Worm (Caenorhabditis elegans) whole organism, young adult: ENCODE results near the gene osta-3.
A peak's percentile ranks its signal among the peaks of the same experiment; 100 is the strongest.

ENCODE experiments used
- B0261.1 ChIP-seq: sonication (generic microtip); optimal IDR thresholded peaks from 2 replicates; lab custom pipeline; 2016; ENCODE audit warnings: mild to moderate bottlenecking, missing genetic modification characterization, moderate library complexity, missing compliant biosample characterization
- B0336.3 ChIP-seq: fragments of 200-800 bp; sonication (Bioruptor generic); IDR thresholded peaks from 2 replicates; pipeline ENCODE4 v1.3.6; 2022; ENCODE audit warnings: missing genetic modification characterization, missing compliant biosample characterization
- C06A6.2 ChIP-seq: fragments of 200-800 bp; sonication (Bioruptor generic); conservative IDR thresholded peaks from 2 replicates; pipeline ENCODE4 v1.3.6; 2022; ENCODE audit warnings: missing genetic modification characterization, missing compliant biosample characterization
- F10E7.11 ChIP-seq: sonication (generic microtip); optimal IDR thresholded peaks from 2 replicates; lab custom pipeline; 2017; ENCODE audit warnings: mild to moderate bottlenecking, missing genetic modification characterization, moderate library complexity, missing compliant biosample characterization
- F22D6.2 ChIP-seq: sonication (generic microtip); optimal IDR thresholded peaks from 2 replicates; lab custom pipeline; 2016; ENCODE audit warnings: mild to moderate bottlenecking, missing genetic modification characterization, missing compliant biosample characterization
- F49E8.2 ChIP-seq: sonication (generic microtip); optimal IDR thresholded peaks from 3 replicates; lab custom pipeline; 2017; ENCODE audit warnings: missing genetic modification characterization, mild to moderate bottlenecking, missing compliant biosample characterization, antibody characterized with exemption, moderate library complexity; ENCODE audit not compliant: insufficient read depth
- F57A8.1 ChIP-seq: fragments of 200-800 bp; sonication (Bioruptor generic); optimal IDR thresholded peaks from 2 replicates; lab custom pipeline; 2018; ENCODE audit warnings: mild to moderate bottlenecking, missing genetic modification characterization, moderate library complexity, missing compliant biosample characterization
- T26A5.8 ChIP-seq: sonication (generic microtip); optimal IDR thresholded peaks from 2 replicates; lab custom pipeline; 2016; ENCODE audit warnings: missing genetic modification characterization, missing compliant biosample characterization
- aptf-3 ChIP-seq: fragments of 200-800 bp; sonication (Bioruptor generic); IDR thresholded peaks from 2 replicates; pipeline ENCODE4 v1.3.6; 2022; ENCODE audit warnings: missing genetic modification characterization, missing compliant biosample characterization
- attf-5 ChIP-seq: fragments of 200-800 bp; sonication (Bioruptor generic); optimal IDR thresholded peaks from 2 replicates; lab custom pipeline; 2018; ENCODE audit warnings: mild to moderate bottlenecking, missing genetic modification characterization, missing compliant biosample characterization
- cebp-1 ChIP-seq, 2 experiments: fragments of 200-800 bp in 1 of 2; sonication (Bioruptor generic) in 1 of 2; sonication (generic microtip) in 1 of 2; IDR thresholded peaks in 1 of 2; optimal IDR thresholded peaks in 1 of 2; 2 replicates each; pipeline versions ENCODE4 v1.3.6 to Lab custom; 2017 to 2022; ENCODE audit warnings: missing compliant biosample characterization in 2 of 2, missing genetic modification characterization in 2 of 2, mild to moderate bottlenecking in 1 of 2, missing genetic modification reagents in 1 of 2, moderate library complexity in 1 of 2
- ceh-27 ChIP-seq: fragments of 200-800 bp; sonication (Bioruptor generic); optimal IDR thresholded peaks from 2 replicates; lab custom pipeline; 2018; ENCODE audit warnings: mild to moderate bottlenecking, missing genetic modification characterization, moderate library complexity, missing compliant biosample characterization
- ceh-79 ChIP-seq: sonication (generic microtip); optimal IDR thresholded peaks from 2 replicates; lab custom pipeline; 2017; ENCODE audit warnings: mild to moderate bottlenecking, missing genetic modification characterization, missing compliant biosample characterization
- ceh-91 ChIP-seq: fragments of 200-800 bp; sonication (Bioruptor generic); IDR thresholded peaks from 2 replicates; pipeline ENCODE4 v1.3.6; 2022; ENCODE audit warnings: missing genetic modification reagents, missing genetic modification characterization, missing compliant biosample characterization
- dpff-1 ChIP-seq: sonication (generic microtip); optimal IDR thresholded peaks from 2 replicates; lab custom pipeline; 2017; ENCODE audit warnings: mild to moderate bottlenecking, missing genetic modification characterization, missing compliant biosample characterization
- dpl-1 ChIP-seq: fragments of 150-350 bp; optimal IDR thresholded peaks from 2 replicates; lab custom pipeline; 2014; ENCODE audit warnings: missing biosample characterization, missing genetic modification reagents, missing genetic modification characterization
- ets-4 ChIP-seq: fragments of 200-800 bp; sonication (Bioruptor generic); optimal IDR thresholded peaks from 2 replicates; lab custom pipeline; 2018; ENCODE audit warnings: mild to moderate bottlenecking, missing genetic modification characterization, missing compliant biosample characterization
- gei-17 ChIP-seq: fragments of 200-800 bp; sonication (Bioruptor generic); optimal IDR thresholded peaks from 2 replicates; lab custom pipeline; 2018; ENCODE audit warnings: mild to moderate bottlenecking, missing genetic modification characterization, missing compliant biosample characterization
- hmg-1.2 ChIP-seq: fragments of 200-800 bp; sonication (Bioruptor generic); IDR thresholded peaks from 2 replicates; pipeline ENCODE4 v1.3.6; 2022; ENCODE audit warnings: missing genetic modification reagents, missing genetic modification characterization, missing compliant biosample characterization
- let-607 ChIP-seq, 2 experiments: fragments of 200-800 bp in 1 of 2; sonication (Bioruptor generic) in 1 of 2; sonication (generic microtip) in 1 of 2; optimal IDR thresholded peaks; 2 replicates each; lab custom pipeline; 2016 to 2018; ENCODE audit warnings: mild to moderate bottlenecking in 2 of 2, missing compliant biosample characterization in 2 of 2, missing genetic modification characterization in 2 of 2, moderate library complexity in 2 of 2, missing genotype in 1 of 2
- lin-40 ChIP-seq: sonication (generic microtip); optimal IDR thresholded peaks from 2 replicates; lab custom pipeline; 2016; ENCODE audit warnings: missing genetic modification characterization, mild to moderate bottlenecking, missing compliant biosample characterization, missing genotype, missing genetic modification reagents
- madf-10 ChIP-seq: sonication (generic microtip); optimal IDR thresholded peaks from 2 replicates; lab custom pipeline; 2016; ENCODE audit warnings: mild to moderate bottlenecking, missing genetic modification characterization, missing compliant biosample characterization
- mcd-1 ChIP-seq: fragments of 200-800 bp; sonication (Bioruptor generic); IDR thresholded peaks from 2 replicates; pipeline ENCODE4 v1.3.6; 2022; ENCODE audit warnings: missing genetic modification reagents, missing genetic modification characterization, missing compliant biosample characterization
- mes-4 ChIP-seq: sonication (generic microtip); optimal IDR thresholded peaks from 2 replicates; lab custom pipeline; 2016; ENCODE audit warnings: missing genotype, missing genetic modification characterization, missing compliant biosample characterization
- mxl-1 ChIP-seq: sonication (generic microtip); optimal IDR thresholded peaks from 2 replicates; lab custom pipeline; 2016; ENCODE audit warnings: missing genetic modification characterization, missing compliant biosample characterization
- nfya-1 ChIP-seq: sonication (generic microtip); optimal IDR thresholded peaks from 2 replicates; lab custom pipeline; 2017; ENCODE audit warnings: antibody characterized with exemption, missing compliant biosample characterization, missing genetic modification characterization, borderline replicate concordance; ENCODE audit not compliant: insufficient read depth
- nhr-27 ChIP-seq: fragments of 200-800 bp; sonication (Bioruptor generic); optimal IDR thresholded peaks from 2 replicates; lab custom pipeline; 2018; ENCODE audit warnings: mild to moderate bottlenecking, missing genetic modification characterization, moderate library complexity, missing compliant biosample characterization
- nhr-80 ChIP-seq: sonication (generic microtip); optimal IDR thresholded peaks from 2 replicates; lab custom pipeline; 2016; ENCODE audit warnings: missing genetic modification characterization, missing compliant biosample characterization
- nhr-90 ChIP-seq: sonication (generic microtip); optimal IDR thresholded peaks from 2 replicates; lab custom pipeline; 2016; ENCODE audit warnings: missing genotype, mild to moderate bottlenecking, missing genetic modification characterization, missing compliant biosample characterization
- pbrm-1 ChIP-seq: fragments of 200-800 bp; sonication (Bioruptor generic); IDR thresholded peaks from 2 replicates; pipeline ENCODE4 v1.3.6; 2022; ENCODE audit warnings: missing genetic modification reagents, missing genetic modification characterization, missing compliant biosample characterization
- rcor-1 ChIP-seq: fragments of 200-800 bp; sonication (Bioruptor generic); IDR thresholded peaks from 2 replicates; pipeline ENCODE4 v1.3.6; 2022; ENCODE audit warnings: missing genetic modification reagents, missing genetic modification characterization, missing compliant biosample characterization
- repo-1 ChIP-seq: sonication (generic microtip); optimal IDR thresholded peaks from 2 replicates; lab custom pipeline; 2017; ENCODE audit warnings: mild to moderate bottlenecking, missing genetic modification characterization, missing compliant biosample characterization
- rpc-1 ChIP-seq, 2 experiments: fragments of 150-350 bp in 1 of 2; sonication (generic microtip) in 1 of 2; optimal IDR thresholded peaks; 2 replicates each; lab custom pipeline; 2014 to 2018; ENCODE audit warnings: missing biosample characterization in 1 of 2, missing genetic modification characterization in 1 of 2, missing genetic modification reagents in 1 of 2, missing genotype in 1 of 2
- snpc-4 ChIP-seq, 5 experiments: fragments of 150-350 bp in 1 of 5; sonication (generic microtip) in 4 of 5; optimal IDR thresholded peaks; 2 replicates each; lab custom pipeline; 2014 to 2018; ENCODE audit warnings: missing genetic modification characterization in 5 of 5, missing biosample characterization in 3 of 5, antibody characterized with exemption in 2 of 5, mild to moderate bottlenecking in 2 of 5, missing compliant biosample characterization in 2 of 5, missing genotype in 2 of 5, moderate library complexity in 2 of 5, missing genetic modification reagents in 1 of 5
- tlf-1 ChIP-seq: fragments of 200-800 bp; sonication (Bioruptor generic); optimal IDR thresholded peaks from 2 replicates; lab custom pipeline; 2018; ENCODE audit warnings: mild to moderate bottlenecking, missing genetic modification characterization, missing compliant biosample characterization
- unc-62 ChIP-seq: fragments of 150-350 bp; optimal IDR thresholded peaks from 2 replicates; lab custom pipeline; 2014; ENCODE audit warnings: missing biosample characterization, missing genetic modification reagents, missing genetic modification characterization
- ztf-22 ChIP-seq: fragments of 200-800 bp; sonication (Bioruptor generic); optimal IDR thresholded peaks from 2 replicates; lab custom pipeline; 2018; ENCODE audit warnings: mild to moderate bottlenecking, missing genetic modification characterization, moderate library complexity, missing compliant biosample characterization
- ztf-25 ChIP-seq: fragments of 200-800 bp; sonication (Bioruptor generic); IDR thresholded peaks from 2 replicates; pipeline ENCODE4 v1.3.6; 2022; ENCODE audit warnings: missing genetic modification reagents, missing genetic modification characterization, missing compliant biosample characterization
- ztf-28 ChIP-seq: fragments of 200-800 bp; sonication (Bioruptor generic); IDR thresholded peaks from 2 replicates; pipeline ENCODE4 v1.3.6; 2022; ENCODE audit warnings: missing genetic modification reagents, missing genetic modification characterization, missing compliant biosample characterization

The osta-3 gene

ce11 chrII:14822419-14822818, 10.1 kb downstream of the osta-3 start (continued):
- peak in 1 of 2 experiments; percentile 1 for TF ChIP-seq let-607 (tag; optimal IDR thresholded peaks at IDR 0.05; lab: Kevin White, UChicago)
- 0 out of 2 replicates have a peak, but pooled peaks have one; percentile 18 for TF ChIP-seq B0336.3 (GFP tag; lab: Robert Waterston, UW)
- TF ChIP-seq ceh-27 (GFP tag; lab: Kevin White, UChicago), result peak; percentile 57
- peak; percentile 4 for TF ChIP-seq ets-4 (GFP tag; lab: Kevin White, UChicago)
- TF ChIP-seq ceh-79, result no peak
- TF ChIP-seq snpc-4 (GFP tag; optimal IDR thresholded peaks at IDR 0.05; lab: Kevin White, UChicago), result no peak
- peak in 3 of 4 experiments; percentile 18 to 56 (median 20) for TF ChIP-seq snpc-4 (tag; optimal IDR thresholded peaks at IDR 0.05; lab: Kevin White, UChicago)
- TF ChIP-seq nhr-27 (tag; lab: Kevin White, UChicago), result no peak
- TF ChIP-seq pbrm-1, result 0 out of 2 replicates have a peak, but pooled peaks have one; percentile 39
- TF ChIP-seq ceh-91, result no peak
- peak; percentile 9 for TF ChIP-seq repo-1 (tag; lab: Kevin White, UChicago)
- TF ChIP-seq F49E8.2 (tag; lab: Kevin White, UChicago), result no peak
- no peak for TF ChIP-seq aptf-3 (GFP tag; lab: Robert Waterston, UW)
- no peak for TF ChIP-seq F22D6.2 (tag; lab: Kevin White, UChicago)
- TF ChIP-seq dpl-1 (GFP tag; lab: Kevin White, UChicago), result no peak
- TF ChIP-seq lin-40, result peak; percentile 74
- peak; percentile 48 for TF ChIP-seq mcd-1 (GFP tag; lab: Robert Waterston, UW)
- TF ChIP-seq rcor-1 (GFP tag; lab: Robert Waterston, UW), result peak; percentile 45
- no peak for TF ChIP-seq C06A6.2 (GFP tag; lab: Robert Waterston, UW)
- peak; percentile 14 for TF ChIP-seq ztf-22 (GFP tag; lab: Kevin White, UChicago)
- peak; percentile 57 for TF ChIP-seq attf-5 (GFP tag; lab: Kevin White, UChicago)
- TF ChIP-seq cebp-1 (GFP tag; IDR thresholded peaks at IDR 0.05; lab: Robert Waterston, UW), result no peak
- peak; percentile 61 for TF ChIP-seq cebp-1 (tag; optimal IDR thresholded peaks at IDR 0.05; lab: Kevin White, UChicago)
- no peak for TF ChIP-seq B0261.1 (tag; lab: Kevin White, UChicago)
- no peak for TF ChIP-seq T26A5.8 (tag; lab: Kevin White, UChicago)
- no peak for TF ChIP-seq ztf-25
- TF ChIP-seq hmg-1.2 (GFP tag; lab: Robert Waterston, UW), result peak; percentile 96
- peak; percentile 92 for TF ChIP-seq nhr-80 (tag; lab: Kevin White, UChicago)
- TF ChIP-seq unc-62 (GFP tag; lab: Kevin White, UChicago), result no peak

ce11 chrII:14825413-14825812, 13.1 kb downstream of the osta-3 start:
- TF ChIP-seq ztf-28 (GFP tag; lab: Robert Waterston, UW) (no peak), F57A8.1 (GFP tag; lab: Kevin White, UChicago) (no peak), ceh-79 (no peak), nfya-1 (no peak), gei-17 (GFP tag; lab: Kevin White, UChicago) (no peak)

- TF ChIP-seq dpff-1 (tag; lab: Kevin White, UChicago) (no peak), mes-4 (tag; lab: Kevin White, UChicago) (no peak), tlf-1 (no peak), B0261.1 (tag; lab: Kevin White, UChicago) (no peak), mxl-1 (tag; lab: Kevin White, UChicago) (no peak), rpc-1 (optimal IDR thresholded peaks at IDR 0.05; lab: Kevin White, UChicago) (no peak), rpc-1 (tag; optimal IDR thresholded peaks at IDR 0.05; lab: Kevin White, UChicago) (no peak), nhr-90 (tag; lab: Kevin White, UChicago) (no peak), F10E7.11 (tag; lab: Kevin White, UChicago) (no peak), madf-10 (tag; lab: Kevin White, UChicago) (no peak)
Measured at ce11 chrII:14832055-14832454, 19.7 kb downstream of the osta-3 start.
